Fruit fly (Drosophila melanogaster) whole organism, embryonic: ENCODE data around the gene CG12608.

ENCODE experiments used
- Antp ChIP-seq: fragments of 200-800 bp; sonication (Bioruptor generic); optimal IDR thresholded peaks from 3 replicates; lab custom pipeline; 2016; ENCODE audit warnings: missing biosample characterization, missing genetic modification characterization
- Blimp-1 ChIP-seq: fragments of 200-800 bp; sonication (Bioruptor generic); optimal IDR thresholded peaks from 3 replicates; lab custom pipeline; 2018; ENCODE audit warnings: missing biosample characterization, missing genetic modification characterization, mild to moderate bottlenecking, moderate library complexity, missing genetic modification reagents
- CG10431 ChIP-seq: fragments of 200-800 bp; sonication (Bioruptor generic); optimal IDR thresholded peaks from 3 replicates; lab custom pipeline; 2018; ENCODE audit warnings: missing biosample characterization, mild to moderate bottlenecking, missing genetic modification characterization
- CG11695 ChIP-seq: fragments of 200-800 bp; sonication (Bioruptor generic); IDR thresholded peaks from 3 replicates; pipeline ENCODE4 v1.3.6; 2022; ENCODE audit warnings: missing biosample characterization, missing genetic modification characterization
- CG11723 ChIP-seq: fragments of 200-800 bp; sonication (Bioruptor generic); optimal IDR thresholded peaks from 2 replicates; lab custom pipeline; 2017; ENCODE audit warnings: missing biosample characterization, mild to moderate bottlenecking, missing genetic modification characterization
- CG13287 ChIP-seq: fragments of 200-800 bp; sonication (Bioruptor generic); IDR thresholded peaks from 2 replicates; pipeline ENCODE4 v1.3.6; 2022; ENCODE audit warnings: missing biosample characterization, missing genetic modification characterization; ENCODE audit not compliant: partially characterized antibody
- CG13894 ChIP-seq: fragments of 200-800 bp; sonication (Bioruptor generic); optimal IDR thresholded peaks from 3 replicates; lab custom pipeline; 2018; ENCODE audit warnings: missing biosample characterization, mild to moderate bottlenecking, missing genetic modification characterization, moderate library complexity
- CG14014 ChIP-seq: fragments of 200-800 bp; sonication (Bioruptor generic); IDR thresholded peaks from 2 replicates; pipeline ENCODE4 v1.3.6; 2022; ENCODE audit warnings: missing biosample characterization, missing genetic modification characterization
- CG15011 ChIP-seq: fragments of 200-800 bp; sonication (Bioruptor generic); optimal IDR thresholded peaks from 3 replicates; lab custom pipeline; 2018; ENCODE audit warnings: missing biosample characterization, mild to moderate bottlenecking, missing genetic modification characterization
- CG15073 ChIP-seq: fragments of 200-800 bp; sonication (Bioruptor generic); optimal IDR thresholded peaks from 2 replicates; lab custom pipeline; 2016; ENCODE audit warnings: missing biosample characterization, missing genetic modification characterization
- CG16813 ChIP-seq: fragments of 200-800 bp; sonication (Bioruptor generic); IDR thresholded peaks from 3 replicates; pipeline ENCODE4 v1.3.6; 2022; ENCODE audit warnings: missing biosample characterization, missing genetic modification characterization; ENCODE audit not compliant: partially characterized antibody
- CG16815 ChIP-seq: fragments of 200-800 bp; sonication (Bioruptor generic); optimal IDR thresholded peaks from 3 replicates; lab custom pipeline; 2017; ENCODE audit warnings: missing biosample characterization, mild to moderate bottlenecking, missing genetic modification characterization
- CG17829 ChIP-seq: fragments of 200-800 bp; optimal IDR thresholded peaks from 2 replicates; lab custom pipeline; 2019; ENCODE audit warnings: missing biosample characterization, mild to moderate bottlenecking, missing genetic modification characterization, moderate library complexity
- CG18262 ChIP-seq: fragments of 200-800 bp; optimal IDR thresholded peaks from 3 replicates; lab custom pipeline; 2019; ENCODE audit warnings: missing biosample characterization, mild to moderate bottlenecking, missing genetic modification characterization, moderate library complexity
- CG18764 ChIP-seq: fragments of 200-800 bp; sonication (Bioruptor generic); optimal IDR thresholded peaks from 3 replicates; lab custom pipeline; 2016; ENCODE audit warnings: missing biosample characterization, missing genetic modification characterization
- CG3838 ChIP-seq: fragments of 200-800 bp; sonication (Bioruptor generic); optimal IDR thresholded peaks from 3 replicates; lab custom pipeline; 2016; ENCODE audit warnings: missing biosample characterization, missing genetic modification characterization
- CG4328 ChIP-seq: fragments of 200-800 bp; sonication (Bioruptor generic); optimal IDR thresholded peaks from 3 replicates; lab custom pipeline; 2017; ENCODE audit warnings: missing biosample characterization, missing genetic modification reagents, missing genetic modification characterization
- CG5245 ChIP-seq: fragments of 200-800 bp; sonication (Bioruptor generic); optimal IDR thresholded peaks from 3 replicates; lab custom pipeline; 2016; ENCODE audit warnings: missing biosample characterization, missing genetic modification characterization
- CG7372 ChIP-seq: fragments of 200-800 bp; sonication (Bioruptor generic); IDR thresholded peaks from 2 replicates; pipeline ENCODE4 v1.3.6; 2022; ENCODE audit warnings: missing biosample characterization, missing genetic modification characterization
- CG7745 ChIP-seq: fragments of 200-800 bp; sonication (Bioruptor generic); optimal IDR thresholded peaks from 2 replicates; lab custom pipeline; 2018; ENCODE audit warnings: missing biosample characterization, mild to moderate bottlenecking, missing genetic modification characterization, moderate library complexity
- CG7839 ChIP-seq: fragments of 200-800 bp; sonication (Bioruptor generic); optimal IDR thresholded peaks from 3 replicates; lab custom pipeline; 2018; ENCODE audit warnings: missing biosample characterization, mild to moderate bottlenecking, missing genetic modification characterization, moderate library complexity
- CG8281 ChIP-seq: fragments of 200-800 bp; sonication (Bioruptor generic); optimal IDR thresholded peaks from 2 replicates; lab custom pipeline; 2018; ENCODE audit warnings: missing biosample characterization, mild to moderate bottlenecking, missing genetic modification characterization, moderate library complexity
- CHES-1-like ChIP-seq: fragments of 200-800 bp; sonication (Bioruptor generic); optimal IDR thresholded peaks from 2 replicates; lab custom pipeline; 2016; ENCODE audit warnings: missing biosample characterization, missing genetic modification characterization
- Camta ChIP-seq: fragments of 200-800 bp; sonication (Bioruptor generic); optimal IDR thresholded peaks from 2 replicates; lab custom pipeline; 2016; ENCODE audit warnings: missing biosample characterization, missing genetic modification characterization
- CoRest ChIP-seq: fragments of 200-800 bp; sonication (Bioruptor generic); optimal IDR thresholded peaks from 3 replicates; lab custom pipeline; 2018; ENCODE audit warnings: missing biosample characterization, mild to moderate bottlenecking, missing genetic modification characterization, moderate library complexity
- Fer3 ChIP-seq: fragments of 200-800 bp; sonication (Bioruptor generic); optimal IDR thresholded peaks from 2 replicates; lab custom pipeline; 2018; ENCODE audit warnings: missing biosample characterization, mild to moderate bottlenecking, missing genetic modification characterization, moderate library complexity
- HHEX ChIP-seq: fragments of 200-800 bp; sonication (Bioruptor generic); optimal IDR thresholded peaks from 3 replicates; lab custom pipeline; 2017; ENCODE audit warnings: missing biosample characterization, mild to moderate bottlenecking, missing genetic modification characterization, missing genetic modification reagents
- Hr3 ChIP-seq: fragments of 200-800 bp; sonication (Bioruptor generic); optimal IDR thresholded peaks from 3 replicates; lab custom pipeline; 2016; ENCODE audit warnings: missing biosample characterization, missing genetic modification characterization
- Med ChIP-seq: fragments of 200-800 bp; sonication (Bioruptor generic); peaks from one replicate; lab custom pipeline; 2016; ENCODE audit warnings: missing biosample characterization, missing genetic modification characterization, mild to moderate bottlenecking, inconsistent platforms, moderate library complexity
- NC2α ChIP-seq: fragments of 200-800 bp; sonication (Bioruptor generic); optimal IDR thresholded peaks from 2 replicates; lab custom pipeline; 2016; ENCODE audit warnings: missing biosample characterization, missing genetic modification characterization
- Sry-δ ChIP-seq: fragments of 200-800 bp; sonication (Bioruptor generic); optimal IDR thresholded peaks from 2 replicates; lab custom pipeline; 2016; ENCODE audit warnings: missing biosample characterization, missing genetic modification characterization
- Usf ChIP-seq: fragments of 200-800 bp; sonication (Bioruptor generic); optimal IDR thresholded peaks from 2 replicates; lab custom pipeline; 2017; ENCODE audit warnings: missing genotype, missing biosample characterization, missing genetic modification characterization
- chm ChIP-seq: fragments of 200-800 bp; sonication (Bioruptor generic); IDR thresholded peaks from 2 replicates; pipeline ENCODE4 v1.3.6; 2022; ENCODE audit warnings: missing biosample characterization, missing genetic modification characterization
- fu2 ChIP-seq: fragments of 200-800 bp; sonication (Bioruptor generic); optimal IDR thresholded peaks from 2 replicates; lab custom pipeline; 2016; ENCODE audit warnings: missing biosample characterization, missing genetic modification characterization
- gem ChIP-seq: fragments of 200-800 bp; sonication (Bioruptor generic); optimal IDR thresholded peaks from 2 replicates; lab custom pipeline; 2019; ENCODE audit warnings: missing biosample characterization, mild to moderate bottlenecking, missing genetic modification characterization, moderate library complexity
- kay ChIP-seq: fragments of 200-800 bp; sonication (Bioruptor generic); optimal IDR thresholded peaks from 2 replicates; lab custom pipeline; 2016; ENCODE audit warnings: missing biosample characterization, missing genetic modification characterization
- lilli ChIP-seq: fragments of 200-800 bp; sonication (Bioruptor generic); optimal IDR thresholded peaks from 3 replicates; lab custom pipeline; 2016; ENCODE audit warnings: missing biosample characterization, missing genetic modification characterization
- lola ChIP-seq, 3 experiments: fragments of >200 bp in 2 of 3; fragments of 200-800 bp in 1 of 3; sonication (Bioruptor generic) in 1 of 3; optimal IDR thresholded peaks; 2 replicates each; lab custom pipeline; 2017 to 2019; ENCODE audit warnings: missing biosample characterization in 3 of 3, missing genetic modification characterization in 3 of 3, mild to moderate bottlenecking in 1 of 3, moderate library complexity in 1 of 3
- lov ChIP-seq, 2 experiments: fragments of 200-800 bp in 1 of 2; fragments of >200 bp in 1 of 2; sonication (Bioruptor generic) in 1 of 2; IDR thresholded peaks in 1 of 2; optimal IDR thresholded peaks in 1 of 2; 2 replicates in 1 of 2; 3 replicates in 1 of 2; pipeline versions ENCODE4 v1.3.6 to Lab custom; 2017 to 2022; ENCODE audit warnings: missing biosample characterization in 1 of 2, missing genetic modification characterization in 1 of 2
- mam ChIP-seq: fragments of 200-800 bp; sonication (Bioruptor generic); optimal IDR thresholded peaks from 3 replicates; lab custom pipeline; 2016; ENCODE audit warnings: missing biosample characterization, missing genetic modification characterization
- phol ChIP-seq: fragments of 200-800 bp; sonication (Bioruptor generic); optimal IDR thresholded peaks from 3 replicates; lab custom pipeline; 2018; ENCODE audit warnings: missing biosample characterization, mild to moderate bottlenecking, missing genetic modification characterization, moderate library complexity
- rib ChIP-seq: fragments of 200-800 bp; sonication (Bioruptor generic); IDR thresholded peaks from 2 replicates; pipeline ENCODE4 v1.3.6; 2022; ENCODE audit warnings: missing biosample characterization, missing genetic modification characterization
- sc ChIP-seq, 3 experiments: fragments of >200 bp in 2 of 3; fragments of 200-800 bp in 1 of 3; sonication (Bioruptor generic) in 1 of 3; optimal IDR thresholded peaks; 2 replicates in 2 of 3; 3 replicates in 1 of 3; lab custom pipeline; 2017; ENCODE audit warnings: mild to moderate bottlenecking in 1 of 3, missing biosample characterization in 1 of 3, missing genetic modification characterization in 1 of 3, missing genetic modification reagents in 1 of 3
- sna ChIP-seq: fragments of 200-800 bp; sonication (Bioruptor generic); IDR thresholded peaks from 2 replicates; pipeline ENCODE4 v1.3.6; 2022; ENCODE audit warnings: missing biosample characterization, missing genetic modification characterization; ENCODE audit not compliant: partially characterized antibody
- tna ChIP-seq: fragments of 200-800 bp; sonication (Bioruptor generic); IDR thresholded peaks from 2 replicates; pipeline ENCODE4 v1.3.6; 2022; ENCODE audit warnings: missing biosample characterization, missing genetic modification characterization; ENCODE audit not compliant: partially characterized antibody
- toy ChIP-seq: fragments of 200-800 bp; sonication (Bioruptor generic); IDR thresholded peaks from 2 replicates; pipeline ENCODE4 v1.3.6; 2022; ENCODE audit warnings: missing biosample characterization, missing genetic modification characterization
- usp ChIP-seq: fragments of >200 bp; optimal IDR thresholded peaks from 2 replicates; lab custom pipeline; 2017; ENCODE audit warnings: missing biosample characterization, missing genetic modification characterization
- zen2 ChIP-seq: fragments of 200-800 bp; sonication (Bioruptor generic); IDR thresholded peaks from 3 replicates; pipeline ENCODE4 v1.3.6; 2022; ENCODE audit warnings: missing biosample characterization, missing genetic modification characterization; ENCODE audit not compliant: partially characterized antibody

CG12608 gene

dm6 chrX:15323302-15323880 is 21.0 kb downstream of the CG12608 start (continued):
- TF ChIP-seq kay (peak; percentile 88), mam (GFP tag; lab: Kevin White, UChicago) (peak; percentile 92), CG11723 (peak; percentile 79), HHEX (GFP tag; lab: Kevin White, UChicago) (peak; percentile 84), CG18262 (peak; percentile 47), CG10431 (GFP tag; lab: Kevin White, UChicago) (peak; percentile 79), lov (optimal IDR thresholded peaks at IDR 0.05; lab: Kevin White, UChicago) (no peak), lov (GFP tag; IDR thresholded peaks at IDR 0.05; lab: Robert Waterston, UW) (peak; percentile 88), CG18764 (GFP tag; lab: Kevin White, UChicago) (peak; percentile 46), CG16815 (GFP tag; lab: Kevin White, UChicago) (peak; percentile 72), Antp (GFP tag; lab: Kevin White, UChicago) (peak; percentile 96), NC2α (peak; percentile 81), CG17829 (peak; percentile 67), CG7839 (peak; percentile 77), CG13894 (tag; lab: Kevin White, UChicago) (peak; percentile 83), CG13287 (GFP tag; lab: Robert Waterston, UW) (peak; percentile 65), Med (GFP tag; lab: Kevin White, UChicago) (peak; percentile 98), Sry-δ (GFP tag; lab: Kevin White, UChicago) (peak; percentile 56), CG14014 (GFP tag; lab: Robert Waterston, UW) (peak; percentile 91), gem (tag; lab: Kevin White, UChicago) (peak; percentile 70), CG3838 (peak; percentile 46), CG4328 (GFP tag; lab: Kevin White, UChicago) (peak; percentile 84), CG16813 (no peak), CG15011 (GFP tag; lab: Kevin White, UChicago) (no peak), Camta (GFP tag; lab: Kevin White, UChicago) (peak; percentile 74), lola (GFP tag; optimal IDR thresholded peaks at IDR 0.05; lab: Kevin White, UChicago) (peak in 1 of 3 experiments; percentile 18), chm (GFP tag; lab: Robert Waterston, UW) (peak; percentile 93), Hr3 (peak; percentile 94), Usf (GFP tag; lab: Kevin White, UChicago) (peak; percentile 38), sna (no peak), zen2 (GFP tag; lab: Robert Waterston, UW) (peak; percentile 62; the same call in 2 of the 3 replicates), Fer3 (tag; lab: Kevin White, UChicago) (peak; percentile 71), usp (GFP tag; lab: Kevin White, UChicago) (no peak), sc (optimal IDR thresholded peaks at IDR 0.05; lab: Kevin White, UChicago) (no peak), sc (GFP tag; optimal IDR thresholded peaks at IDR 0.05; lab: Kevin White, UChicago) (peak; percentile 32), rib (peak; percentile 93), fu2 (peak; percentile 78), CG7372 (GFP tag; lab: Robert Waterston, UW) (peak; percentile 74), toy (no peak), phol (peak; percentile 53), lilli (peak; percentile 91), CG8281 (tag; lab: Kevin White, UChicago) (no peak), CG7745 (tag; lab: Kevin White, UChicago) (no peak), tna (GFP tag; lab: Robert Waterston, UW) (no peak), CoRest (tag; lab: Kevin White, UChicago) (peak; percentile 70), CHES-1-like (GFP tag; lab: Kevin White, UChicago) (peak; percentile 94), CG15073 (GFP tag; lab: Kevin White, UChicago) (peak; percentile 95), CG5245 (GFP tag; lab: Kevin White, UChicago) (peak; percentile 76), Blimp-1 (peak; percentile 65), CG11695 (peak; percentile 48; the same call in 1 of the 3 replicates)
